Fruit fly (Drosophila melanogaster): Measurements from ENCODE around the gene CG14143.

DNA sequence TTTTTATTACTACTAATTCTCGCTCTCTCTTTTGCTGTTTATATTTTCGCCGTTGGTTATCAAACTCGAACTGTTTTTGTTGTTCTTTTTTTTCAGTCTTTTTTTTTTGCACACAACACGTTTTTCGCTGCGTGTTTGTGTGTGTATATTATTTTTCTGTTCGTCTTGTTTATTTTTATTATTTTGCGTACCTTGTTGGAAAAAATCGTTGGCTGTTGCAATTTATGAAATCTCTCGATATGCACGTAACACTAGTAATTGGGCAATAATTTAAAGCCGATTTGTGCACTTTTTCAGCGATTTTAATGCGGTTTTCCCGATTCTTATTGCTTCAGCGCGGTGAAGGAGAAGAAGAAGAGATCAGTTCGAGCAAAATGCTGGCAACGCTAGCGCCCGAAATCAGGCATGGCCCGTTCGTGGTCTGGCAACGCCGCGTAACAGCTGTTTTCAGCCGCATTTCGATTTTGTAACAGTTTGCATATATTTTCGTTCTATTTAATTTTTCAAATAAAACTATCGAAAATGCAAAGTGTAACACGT is 14.3 kb upstream of the CG14143 start, which contains the start of the genes FoxK and mRpL2:
- TF ChIP-seq zen2 (GFP tag; IDR thresholded peaks at IDR 0.05; ENCODE audit: partially characterized antibody) (no peak), GATAe (GFP tag; conservative IDR thresholded peaks at IDR 0.05) (no peak), Lpt (GFP tag; optimal IDR thresholded peaks at IDR 0.05) (no peak), CG10147 (GFP tag; optimal IDR thresholded peaks at IDR 0.05) (no peak), Drgx (GFP tag; IDR thresholded peaks at IDR 0.05) (peak; percentile 68), Gsc (GFP tag; IDR thresholded peaks at IDR 0.05) (no peak)

Measured in whole organism, embryonic.